Worm (Caenorhabditis elegans): ENCODE results near the gene T20G5.13.

T20G5.13 gene

DNA sequence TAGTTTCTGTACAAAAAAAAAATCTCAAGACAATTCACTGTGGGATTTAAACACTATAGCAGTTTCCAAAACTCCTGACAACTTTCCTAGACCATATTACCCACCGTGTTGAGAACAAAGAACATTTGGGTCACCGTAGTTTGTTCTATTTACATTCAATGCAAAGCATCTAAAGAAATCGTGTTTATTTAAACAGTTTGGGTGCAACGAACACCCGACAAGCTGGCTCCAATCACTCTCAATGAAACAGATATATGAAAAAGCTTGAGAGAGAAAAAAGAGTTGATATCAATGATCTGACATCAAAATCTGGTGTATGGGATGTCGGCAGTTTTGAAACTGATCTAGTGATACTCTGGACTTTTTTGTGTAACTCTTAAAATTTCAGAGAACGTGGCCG, 46.1 kb downstream of the T20G5.13 start:
- TF ChIP-seq pha-4 (GFP tag; IDR thresholded peaks at IDR 0.05): no peak
- TF ChIP-seq pha-4 (tag; optimal IDR thresholded peaks at IDR 0.05): peak; percentile 2
- TF ChIP-seq daf-19 (GFP tag; conservative IDR thresholded peaks at IDR 0.05): no peak
- no peak for TF ChIP-seq zag-1 (tag; optimal IDR thresholded peaks at IDR 0.05)
- peak in 1 of 2 experiments; percentile 0 for TF ChIP-seq lsy-2 (tag; optimal IDR thresholded peaks at IDR 0.05)
- no peak for TF ChIP-seq lin-29 (GFP tag; IDR thresholded peaks at IDR 0.05)
- no peak for TF ChIP-seq nhr-6 (tag; optimal IDR thresholded peaks at IDR 0.05)
- TF ChIP-seq lin-39 (tag; optimal IDR thresholded peaks at IDR 0.05): no peak
- no peak for TF ChIP-seq ama-1 (optimal IDR thresholded peaks at IDR 0.05)
- no peak for TF ChIP-seq sdz-12 (GFP tag; optimal IDR thresholded peaks at IDR 0.05)
- TF ChIP-seq daf-16 (GFP tag; optimal IDR thresholded peaks at IDR 0.05): peak in 1 of 2 experiments; percentile 21
- TF ChIP-seq daf-16 (tag; optimal IDR thresholded peaks at IDR 0.05): no peak
- no peak for TF ChIP-seq spr-3 (GFP tag; optimal IDR thresholded peaks at IDR 0.05)
- TF ChIP-seq nhr-42 (GFP tag; IDR thresholded peaks at IDR 0.05): no peak

DNA sequence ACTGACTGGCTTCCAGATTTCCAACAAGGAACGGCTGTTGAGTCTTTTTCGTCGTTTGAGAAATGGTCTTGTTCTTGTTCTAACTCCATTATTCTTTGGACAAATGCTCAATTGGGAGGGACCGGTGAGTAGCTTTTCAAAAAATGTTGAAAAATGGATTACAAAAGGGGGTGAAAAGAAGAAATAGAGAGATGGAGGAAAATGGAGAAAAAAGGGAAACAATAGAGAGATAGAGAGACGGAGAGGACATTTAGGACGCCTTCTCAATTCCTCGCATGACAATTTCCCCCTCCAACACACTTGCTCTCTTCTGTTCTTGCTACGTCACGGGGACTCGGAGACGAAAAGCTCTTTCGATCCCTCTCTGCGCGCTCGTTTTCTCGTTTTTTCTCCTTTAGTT, 48.1 kb downstream of the T20G5.13 start:
- TF ChIP-seq duxl-1 (tag; optimal IDR thresholded peaks at IDR 0.05; ENCODE audit: poor library complexity) (no peak), nhr-48 (tag; optimal IDR thresholded peaks at IDR 0.05) (peak; percentile 8), mes-2 (tag; optimal IDR thresholded peaks at IDR 0.05; ENCODE audit: poor library complexity, severe bottlenecking) (no peak), Y75B8A.6 (GFP tag; IDR thresholded peaks at IDR 0.05) (no peak), lsy-2 (tag; optimal IDR thresholded peaks at IDR 0.05) (peak; percentile 24 to 73), ceh-32 (tag; optimal IDR thresholded peaks at IDR 0.05; ENCODE audit: poor library complexity) (no peak), nhr-11 (tag; optimal IDR thresholded peaks at IDR 0.05) (no peak), nhr-25 (tag; optimal IDR thresholded peaks at IDR 0.05; ENCODE audit: borderline replicate concordance, insufficient read depth) (no peak), dmd-9 (GFP tag; IDR thresholded peaks at IDR 0.05) (no peak), unc-62 (GFP tag; optimal IDR thresholded peaks at IDR 0.05 in 1 of 2) (peak in 1 of 2 experiments; percentile 96), unc-62 (tag; optimal IDR thresholded peaks at IDR 0.05) (no peak), pha-4 (GFP tag; IDR thresholded peaks at IDR 0.05) (0 out of 2 replicates have a peak, but pooled peaks have one; percentile 26), pha-4 (tag; optimal IDR thresholded peaks at IDR 0.05) (no peak), jun-1 (tag; optimal IDR thresholded peaks at IDR 0.05) (no peak), mep-1 (tag; optimal IDR thresholded peaks at IDR 0.05) (peak; percentile 54), aly-2 (tag; optimal IDR thresholded peaks at IDR 0.05) (no peak), nhr-111 (GFP tag; optimal IDR thresholded peaks at IDR 0.05) (no peak), mxl-3 (GFP tag; optimal IDR thresholded peaks at IDR 0.05) (no peak), ceh-28 (tag; optimal IDR thresholded peaks at IDR 0.05) (no peak), ZK337.2 (GFP tag; IDR thresholded peaks at IDR 0.05) (no peak), dve-1 (tag; optimal IDR thresholded peaks at IDR 0.05; ENCODE audit: insufficient read depth) (no peak), lim-7 (GFP tag; IDR thresholded peaks at IDR 0.05) (no peak), lir-3 (tag; optimal IDR thresholded peaks at IDR 0.05) (no peak), Y105C5A.15 (GFP tag; IDR thresholded peaks at IDR 0.05) (no peak), F37D6.2 (tag; optimal IDR thresholded peaks at IDR 0.05) (peak; percentile 22), ZK546.5 (tag; optimal IDR thresholded peaks at IDR 0.05) (no peak), daf-12 (tag; optimal IDR thresholded peaks at IDR 0.05) (no peak), nhr-42 (GFP tag; IDR thresholded peaks at IDR 0.05) (no peak), nhr-237 (tag; optimal IDR thresholded peaks at IDR 0.05) (no peak), ceh-82 (tag; optimal IDR thresholded peaks at IDR 0.05) (no peak), snpc-4 (tag; optimal IDR thresholded peaks at IDR 0.05) (no peak), zip-11 (GFP tag; IDR thresholded peaks at IDR 0.05) (no peak), pqm-1 (tag; optimal IDR thresholded peaks at IDR 0.05) (no peak), lin-15B (tag; optimal IDR thresholded peaks at IDR 0.05) (no peak), nhr-76 (tag; optimal IDR thresholded peaks at IDR 0.05) (no peak), Y5F2A.4 (GFP tag; optimal IDR thresholded peaks at IDR 0.05) (no peak), hlh-30 (tag; optimal IDR thresholded peaks at IDR 0.05; ENCODE audit: insufficient read depth) (peak; percentile 83), F49E8.2 (tag; optimal IDR thresholded peaks at IDR 0.05; ENCODE audit: borderline replicate concordance) (no peak), F26F4.8 (GFP tag; conservative IDR thresholded peaks at IDR 0.05) (no peak), snpc-1.2 (GFP tag; IDR thresholded peaks at IDR 0.05) (no peak), unc-130 (GFP tag; optimal IDR thresholded peaks at IDR 0.05) (no peak), spr-3 (GFP tag; optimal IDR thresholded peaks at IDR 0.05) (no peak)

All from whole organism, L4 larva.